Worm (Caenorhabditis elegans): Measurements from ENCODE around the gene smc-6.

The smc-6 gene

DNA sequence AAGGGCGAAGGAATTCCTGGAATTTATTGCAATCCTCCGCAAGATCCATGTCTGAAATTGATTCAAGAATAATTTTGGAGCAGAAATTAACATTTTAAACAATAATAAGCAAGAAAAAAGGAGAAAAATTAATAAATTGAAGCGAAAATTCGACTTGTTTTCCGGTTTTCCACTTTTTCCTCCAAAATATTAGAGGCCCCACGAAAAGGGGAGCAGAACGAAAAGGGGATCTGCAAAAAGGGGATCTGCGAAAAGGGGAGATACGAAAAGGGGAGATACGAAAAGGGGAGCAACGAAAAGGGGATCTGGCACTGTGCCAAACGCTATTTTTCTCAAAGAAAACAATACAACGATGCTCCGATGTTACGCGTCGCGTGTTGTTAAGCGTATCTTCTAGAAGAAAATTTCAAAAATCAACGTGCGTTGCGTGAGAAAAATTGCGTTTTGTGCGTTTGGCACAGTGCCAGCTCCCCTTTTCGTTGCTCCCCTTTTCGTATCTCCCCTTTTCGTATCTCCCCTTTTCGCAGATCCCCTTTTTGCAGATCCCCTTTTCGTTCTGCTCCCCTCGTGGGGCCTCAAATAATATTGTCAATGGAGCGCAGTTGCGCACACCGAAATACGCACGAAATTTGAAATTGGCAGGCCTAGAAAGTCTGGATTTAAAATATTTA, 44.0 kb upstream of the smc-6 start, which contains the start of gene Y62F5A.12 (continued):
- peak; percentile 54 for TF ChIP-seq sox-4 (tag; optimal IDR thresholded peaks at IDR 0.05)
- peak; percentile 64 for TF ChIP-seq hlh-15 (tag; optimal IDR thresholded peaks at IDR 0.05)
- peak; percentile 98 for TF ChIP-seq rnt-1 (tag; optimal IDR thresholded peaks at IDR 0.05)
- TF ChIP-seq unc-3 (GFP tag; conservative IDR thresholded peaks at IDR 0.05) = peak; percentile 83
- TF ChIP-seq unc-3 (tag; optimal IDR thresholded peaks at IDR 0.05) = peak; percentile 66
- TF ChIP-seq Y22D7AL.16 (tag; optimal IDR thresholded peaks at IDR 0.05) = peak; percentile 5
- peak; percentile 62 for TF ChIP-seq hlh-6 (tag; optimal IDR thresholded peaks at IDR 0.05)
- peak; percentile 85 for TF ChIP-seq syd-9 (tag; optimal IDR thresholded peaks at IDR 0.05)
- peak; percentile 79 for TF ChIP-seq elt-2 (tag; optimal IDR thresholded peaks at IDR 0.05)
- peak; percentile 41 for TF ChIP-seq C38D4.7 (GFP tag; optimal IDR thresholded peaks at IDR 0.05)
- TF ChIP-seq madf-2 (tag; optimal IDR thresholded peaks at IDR 0.05) = peak; percentile 52
- peak; percentile 92 for TF ChIP-seq tbx-7 (tag; optimal IDR thresholded peaks at IDR 0.05)
- TF ChIP-seq hlh-8 (tag; optimal IDR thresholded peaks at IDR 0.05) = peak; percentile 89
- TF ChIP-seq T23F11.4 (GFP tag; optimal IDR thresholded peaks at IDR 0.05) = peak; percentile 8
- TF ChIP-seq ceh-19 (GFP tag; optimal IDR thresholded peaks at IDR 0.05) = peak; percentile 81
- TF ChIP-seq pha-2 (tag; optimal IDR thresholded peaks at IDR 0.05) = peak; percentile 49
- TF ChIP-seq nfya-1 (tag; optimal IDR thresholded peaks at IDR 0.05) = peak; percentile 35
- peak; percentile 22 for TF ChIP-seq lin-11 (tag; optimal IDR thresholded peaks at IDR 0.05)
- TF ChIP-seq zip-5 (tag; optimal IDR thresholded peaks at IDR 0.05) = peak; percentile 92
- TF ChIP-seq ceh-14 (tag; optimal IDR thresholded peaks at IDR 0.05) = peak; percentile 98
- TF ChIP-seq ztf-16 (tag; optimal IDR thresholded peaks at IDR 0.05) = peak; percentile 78

DNA sequence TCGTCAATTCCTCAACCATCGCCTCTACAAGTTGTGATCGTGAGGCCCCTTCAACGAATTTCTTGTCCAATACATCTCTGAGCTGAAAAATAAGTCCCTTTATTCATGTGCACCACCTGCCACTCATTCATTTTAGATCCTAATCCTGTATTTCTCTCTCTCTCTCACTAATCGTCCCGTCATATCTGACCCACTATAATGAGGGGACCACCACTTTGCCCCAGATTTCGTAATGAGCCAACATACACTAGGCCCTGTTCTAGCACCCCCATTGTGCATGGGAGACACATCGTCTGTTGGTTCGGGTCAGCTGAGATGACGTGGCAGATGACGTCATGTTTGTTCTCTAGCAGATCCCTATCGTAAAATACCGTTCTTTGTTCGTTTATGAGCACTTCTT, 43.1 kb upstream of the smc-6 start:
- TF ChIP-seq ceh-31 (tag; optimal IDR thresholded peaks at IDR 0.05) (peak; percentile 42), pat-9 (tag; optimal IDR thresholded peaks at IDR 0.05) (no peak), gmeb-2 (tag; optimal IDR thresholded peaks at IDR 0.05) (peak; percentile 4), sdc-2 (tag; optimal IDR thresholded peaks at IDR 0.05) (peak; percentile 36), mec-3 (tag; optimal IDR thresholded peaks at IDR 0.05; ENCODE audit: borderline replicate concordance) (no peak), elt-2 (tag; optimal IDR thresholded peaks at IDR 0.05) (no peak), dmd-4 (tag; optimal IDR thresholded peaks at IDR 0.05; ENCODE audit: borderline replicate concordance) (no peak), fkh-6 (tag; optimal IDR thresholded peaks at IDR 0.05) (no peak), K09A11.1 (tag; optimal IDR thresholded peaks at IDR 0.05; ENCODE audit: insufficient read depth) (no peak), ama-1 (optimal IDR thresholded peaks at IDR 0.05) (no peak), fax-1 (tag; optimal IDR thresholded peaks at IDR 0.05) (no peak), ceh-45 (GFP tag; IDR thresholded peaks at IDR 0.05) (no peak), ref-2 (tag; optimal IDR thresholded peaks at IDR 0.05) (peak; percentile 68), pros-1 (tag; optimal IDR thresholded peaks at IDR 0.05) (no peak), tbx-2 (tag; optimal IDR thresholded peaks at IDR 0.05) (peak; percentile 48)

DNA sequence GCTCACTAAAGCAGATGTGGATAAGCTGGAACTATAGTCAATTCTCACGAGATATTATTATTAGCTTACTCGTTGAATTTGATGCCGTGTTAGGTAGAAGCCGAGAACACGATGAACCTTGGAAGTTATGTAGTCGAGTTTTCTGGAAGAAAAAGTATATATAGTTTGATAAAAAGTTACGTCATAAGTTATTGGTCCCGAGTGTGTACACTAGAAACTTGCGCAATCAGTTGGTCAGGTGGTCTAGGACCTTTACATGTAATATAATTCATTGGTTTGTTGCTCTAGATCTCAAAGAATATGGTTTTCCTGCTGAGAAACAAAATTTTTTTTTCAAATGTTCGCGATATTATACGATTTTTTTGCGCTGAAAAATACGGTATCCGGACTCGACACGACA, 42.6 kb upstream of the smc-6 start:
- TF ChIP-seq elt-2 (tag; optimal IDR thresholded peaks at IDR 0.05) (peak; percentile 43), fax-1 (tag; optimal IDR thresholded peaks at IDR 0.05) (no peak), ceh-18 (tag; optimal IDR thresholded peaks at IDR 0.05) (no peak), unc-3 (GFP tag; conservative IDR thresholded peaks at IDR 0.05) (no peak), unc-3 (tag; optimal IDR thresholded peaks at IDR 0.05) (no peak)

DNA sequence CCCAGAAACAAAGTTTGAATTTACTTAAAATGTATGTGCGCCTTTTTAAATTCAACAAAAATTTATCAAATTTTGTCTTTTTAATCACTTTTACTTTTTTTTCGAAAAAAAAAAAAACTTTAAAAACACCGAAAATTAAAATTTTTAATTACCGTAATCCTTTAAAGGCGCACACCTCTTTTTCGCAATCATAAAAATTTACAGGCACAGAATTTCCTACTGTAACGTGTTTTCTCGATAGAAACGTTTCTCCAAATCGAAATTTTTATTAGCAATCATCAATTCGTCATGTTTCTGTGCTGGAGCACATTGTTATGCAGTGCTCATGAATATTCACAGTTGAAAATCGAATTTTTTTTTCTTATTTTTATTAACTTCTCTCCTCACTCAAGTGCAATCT, 42.0 kb upstream of the smc-6 start:
- TF ChIP-seq ets-4 (tag; optimal IDR thresholded peaks at IDR 0.05) = no peak
- no peak for TF ChIP-seq hlh-15 (tag; optimal IDR thresholded peaks at IDR 0.05)
- no peak for TF ChIP-seq tbx-7 (tag; optimal IDR thresholded peaks at IDR 0.05)
- TF ChIP-seq unc-55 (GFP tag; optimal IDR thresholded peaks at IDR 0.05) = no peak
- TF ChIP-seq syd-9 (tag; optimal IDR thresholded peaks at IDR 0.05) = no peak
- no peak for TF ChIP-seq pag-3 (tag; optimal IDR thresholded peaks at IDR 0.05; ENCODE audit: borderline replicate concordance)
- TF ChIP-seq ahr-1 (tag; optimal IDR thresholded peaks at IDR 0.05) = no peak
- no peak for TF ChIP-seq ceh-9 (tag; optimal IDR thresholded peaks at IDR 0.05)
- TF ChIP-seq ceh-18 (tag; optimal IDR thresholded peaks at IDR 0.05) = no peak
- TF ChIP-seq tbx-2 (tag; optimal IDR thresholded peaks at IDR 0.05) = no peak
- no peak for TF ChIP-seq lin-11 (tag; optimal IDR thresholded peaks at IDR 0.05)
- TF ChIP-seq ceh-22 (tag; optimal IDR thresholded peaks at IDR 0.05) = no peak
- TF ChIP-seq ceh-2 (tag; optimal IDR thresholded peaks at IDR 0.05) = no peak
- TF ChIP-seq K09A11.1 (tag; optimal IDR thresholded peaks at IDR 0.05; ENCODE audit: insufficient read depth) = no peak
